Worm (Caenorhabditis elegans) whole organism, L4/young adult: Measurements from ENCODE around the gene delm-1.

Experiments used
- W03F9.2 ChIP-seq: fragments of 150-350 bp; optimal IDR thresholded peaks from 2 replicates; lab custom pipeline; 2014; ENCODE audit warnings: missing biosample characterization, missing genetic modification characterization
- him-1 ChIP-seq: sonication (generic microtip); optimal IDR thresholded peaks from 2 replicates; lab custom pipeline; 2016; ENCODE audit warnings: missing genotype, missing genetic modification reagents, missing genetic modification characterization, missing compliant biosample characterization

DNA sequence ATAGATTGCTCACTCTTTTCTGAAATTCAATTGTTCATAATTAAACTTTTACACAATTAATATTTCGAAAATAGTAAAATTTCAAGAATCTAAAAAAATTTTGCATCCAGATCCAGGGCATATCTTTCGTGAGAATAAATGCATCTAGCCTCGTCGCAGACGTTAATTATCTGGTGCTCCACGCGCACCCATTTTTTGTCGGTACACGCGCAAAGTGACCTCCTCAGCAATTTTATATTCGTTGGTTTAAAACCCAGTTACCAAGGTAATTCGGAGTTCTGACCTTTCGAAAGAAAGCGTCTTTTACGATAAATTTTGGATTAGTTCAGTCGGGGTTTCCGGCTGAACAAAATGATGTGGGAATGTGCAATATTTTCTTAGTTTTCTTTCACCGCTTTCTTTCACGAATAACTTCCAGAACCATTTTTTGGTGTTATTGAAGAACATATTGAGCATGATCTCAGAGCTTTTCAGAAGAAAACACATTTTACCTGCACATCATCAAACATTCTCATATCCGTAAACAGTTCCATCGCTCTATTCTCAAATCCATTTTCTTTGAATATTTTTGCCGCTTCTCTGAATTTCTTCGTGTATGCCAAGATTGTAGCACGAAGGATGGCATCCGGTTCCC lies 5.0 kb upstream of the delm-1 start:
- TF ChIP-seq him-1 (no peak), W03F9.2 (tag; lab: Kevin White, UChicago) (no peak)
